Fruit fly (Drosophila melanogaster) whole organism, embryonic: ENCODE data around the gene E23.
"Not testable (repeated sequence)": the region's sequence is repeated elsewhere in the genome, so short reads cannot be mapped to it uniquely, and the experiment has no call there.

Experiments
- Doc2 ChIP-seq: fragments of 200-800 bp; sonication (Bioruptor generic); IDR thresholded peaks from 2 replicates; pipeline ENCODE4 v1.3.6; 2022; ENCODE audit warnings: missing biosample characterization, missing genetic modification characterization
- Eip74EF ChIP-seq, 2 experiments: fragments of 200-800 bp in 1 of 2; fragments of >200 bp in 1 of 2; sonication (Bioruptor generic) in 1 of 2; optimal IDR thresholded peaks; 2 replicates each; lab custom pipeline; 2017 to 2019; ENCODE audit warnings: missing biosample characterization in 2 of 2, missing genetic modification characterization in 2 of 2, mild to moderate bottlenecking in 1 of 2, moderate library complexity in 1 of 2
- Gug ChIP-seq: fragments of 200-800 bp; sonication (Bioruptor generic); IDR thresholded peaks from 4 replicates; pipeline ENCODE4 v1.3.6; 2022; ENCODE audit warnings: missing biosample characterization, missing genetic modification characterization
- Rfx ChIP-seq: fragments of 200-800 bp; sonication (Bioruptor generic); IDR thresholded peaks from 2 replicates; pipeline ENCODE4 v1.3.6; 2022; ENCODE audit warnings: missing biosample characterization, missing genetic modification characterization
- Taf1 ChIP-seq: fragments of 200-800 bp; sonication (Bioruptor generic); IDR thresholded peaks from 2 replicates; pipeline ENCODE4 v1.3.6; 2022; ENCODE audit warnings: missing biosample characterization, missing genetic modification characterization
- ken ChIP-seq: fragments of 200-800 bp; sonication (Bioruptor generic); IDR thresholded peaks from 3 replicates; pipeline ENCODE4 v1.3.6; 2022; ENCODE audit warnings: missing biosample characterization, missing genetic modification characterization
- kni ChIP-seq: fragments of 200-800 bp; sonication (Bioruptor generic); optimal IDR thresholded peaks from 3 replicates; lab custom pipeline; 2017; ENCODE audit warnings: mild to moderate bottlenecking, missing biosample characterization, missing genetic modification reagents, missing genetic modification characterization
- trem ChIP-seq: fragments of 200-800 bp; optimal IDR thresholded peaks from 3 replicates; lab custom pipeline; 2019; ENCODE audit warnings: missing biosample characterization, mild to moderate bottlenecking, missing genetic modification characterization, moderate library complexity

DNA sequence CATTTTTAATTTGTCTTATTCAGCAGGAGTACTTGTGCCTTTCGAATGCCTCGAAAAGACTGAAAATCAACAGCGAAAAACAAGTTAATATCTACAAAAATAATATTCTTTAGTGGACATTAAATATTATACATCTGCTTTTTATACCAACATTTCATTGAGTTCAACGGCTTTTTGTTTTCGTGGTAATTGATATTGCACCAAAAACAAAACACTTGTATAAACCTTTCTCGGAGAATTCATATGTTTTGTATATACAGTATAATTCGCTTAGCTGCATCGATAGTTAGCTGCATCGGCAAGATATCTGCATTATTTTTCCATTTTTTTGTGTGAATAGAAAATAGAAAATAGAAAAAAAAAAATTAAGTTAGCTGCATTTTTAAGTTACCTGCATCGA, 33.8 kb upstream of the E23 start, which contains the start of gene CG42460:
- not testable (repeated sequence) for TF ChIP-seq Eip74EF (GFP tag; optimal IDR thresholded peaks at IDR 0.05; lab: Kevin White, UChicago); Rfx (GFP tag; lab: Robert Waterston, UW); Taf1; Gug (GFP tag; lab: Robert Waterston, UW); Doc2 (GFP tag; lab: Robert Waterston, UW); kni (GFP tag; lab: Kevin White, UChicago); ken (GFP tag; lab: Robert Waterston, UW); trem (tag; lab: Kevin White, UChicago)
